Fruit fly (Drosophila melanogaster): ENCODE data around the gene PolD2.

Gene PolD2

DNA sequence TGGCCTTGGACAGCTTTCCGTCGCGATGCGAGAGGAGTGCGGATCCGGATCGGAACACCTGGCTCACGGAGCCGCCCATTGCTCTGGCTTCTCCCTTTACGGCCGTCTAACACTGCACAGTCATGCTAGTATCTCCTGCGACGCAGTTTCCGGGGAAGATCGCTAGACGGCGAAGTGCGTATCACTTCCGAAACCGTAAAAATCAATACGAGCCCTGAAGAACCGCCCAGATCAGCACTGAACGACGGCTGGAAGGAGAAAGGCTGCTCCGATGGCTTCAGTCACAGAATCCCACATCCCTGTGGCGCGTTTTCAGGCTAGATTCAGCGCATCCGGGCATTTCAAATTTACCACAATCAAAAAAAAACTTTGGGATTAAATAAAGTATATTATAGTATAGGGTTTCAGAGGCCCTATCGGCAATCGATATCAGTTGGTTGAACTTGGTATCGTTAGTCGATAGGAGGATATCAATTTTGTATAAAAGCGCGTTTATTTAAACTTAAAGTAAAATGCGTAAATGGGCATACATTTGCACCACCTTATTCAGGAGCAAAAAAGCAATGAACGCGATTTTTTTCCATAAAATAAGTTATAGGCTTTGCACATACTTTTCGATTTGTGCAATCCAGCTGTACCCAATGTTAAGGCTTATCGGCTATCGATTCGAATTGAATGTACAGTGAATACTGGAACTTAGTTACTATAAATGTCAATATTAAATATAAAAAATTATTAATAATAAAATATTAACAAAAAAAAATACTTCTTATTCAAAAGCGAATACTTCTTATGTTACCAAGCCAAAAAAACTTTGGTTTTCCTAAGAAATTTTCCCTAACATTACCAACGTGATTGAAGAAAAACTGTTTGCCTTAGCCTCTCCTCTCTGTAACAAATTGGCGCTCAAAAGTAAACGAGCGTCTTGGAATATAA is at the start of gene PolD2, which contains the start of gene CG13933:
Gene PolD2 (plus strand): TSS at position 921 of the 936 bp plus-strand sequence.
Gene CG13933 (minus strand): TSS at position 435 of the 936 bp plus-strand sequence.
- TF ChIP-seq ttk (optimal IDR thresholded peaks at IDR 0.05) (no peak), psq (optimal IDR thresholded peaks at IDR 0.05) (no peak), Sin3A (optimal IDR thresholded peaks at IDR 0.05) (no peak), insv (optimal IDR thresholded peaks at IDR 0.05) (no peak), h (optimal IDR thresholded peaks at IDR 0.05) (no peak), Myc (optimal IDR thresholded peaks at IDR 0.05) (no peak)

- no peak for TF ChIP-seq h (optimal IDR thresholded peaks at IDR 0.05)
- TF ChIP-seq psq (optimal IDR thresholded peaks at IDR 0.05) = no peak
- no peak for TF ChIP-seq ttk (optimal IDR thresholded peaks at IDR 0.05)
- TF ChIP-seq Sin3A (optimal IDR thresholded peaks at IDR 0.05) = no peak
- no peak for TF ChIP-seq insv (optimal IDR thresholded peaks at IDR 0.05)
- TF ChIP-seq Myc (optimal IDR thresholded peaks at IDR 0.05) = no peak
Observed at dm6 chr3L:1726747-1727146, 48.7 kb upstream of the PolD2 start.

- no peak for TF ChIP-seq Sin3A (optimal IDR thresholded peaks at IDR 0.05)
- no peak for TF ChIP-seq insv (optimal IDR thresholded peaks at IDR 0.05)
- no peak for TF ChIP-seq psq (optimal IDR thresholded peaks at IDR 0.05)
- TF ChIP-seq Myc (optimal IDR thresholded peaks at IDR 0.05) = no peak
- TF ChIP-seq ttk (optimal IDR thresholded peaks at IDR 0.05) = no peak
- TF ChIP-seq h (optimal IDR thresholded peaks at IDR 0.05) = no peak
Observed at dm6 chr3L:1727431-1727830, 48.0 kb upstream of the PolD2 start.

- TF ChIP-seq ttk (optimal IDR thresholded peaks at IDR 0.05) (no peak), insv (optimal IDR thresholded peaks at IDR 0.05) (no peak), psq (optimal IDR thresholded peaks at IDR 0.05) (no peak), Myc (optimal IDR thresholded peaks at IDR 0.05) (no peak), h (optimal IDR thresholded peaks at IDR 0.05) (no peak), Sin3A (optimal IDR thresholded peaks at IDR 0.05) (no peak)
Observed at dm6 chr3L:1729380-1730159, 45.9 kb upstream of the PolD2 start.

dm6 chr3L:1730160-1730595 is 45.3 kb upstream of the PolD2 start:
- TF ChIP-seq psq (optimal IDR thresholded peaks at IDR 0.05) (no peak), Sin3A (optimal IDR thresholded peaks at IDR 0.05) (no peak), h (optimal IDR thresholded peaks at IDR 0.05) (no peak), insv (optimal IDR thresholded peaks at IDR 0.05) (no peak), ttk (optimal IDR thresholded peaks at IDR 0.05) (no peak), Myc (optimal IDR thresholded peaks at IDR 0.05) (no peak)

- TF ChIP-seq psq (optimal IDR thresholded peaks at IDR 0.05) (no peak), ttk (optimal IDR thresholded peaks at IDR 0.05) (no peak), insv (optimal IDR thresholded peaks at IDR 0.05) (no peak), Sin3A (optimal IDR thresholded peaks at IDR 0.05) (no peak), h (optimal IDR thresholded peaks at IDR 0.05) (no peak), Myc (optimal IDR thresholded peaks at IDR 0.05) (no peak)
Observed at dm6 chr3L:1730873-1731272, 44.6 kb upstream of the PolD2 start, which contains the start of gene drpr. Gene drpr, minus strand, starts transcription at chr3L:1731107.

- TF ChIP-seq Sin3A (optimal IDR thresholded peaks at IDR 0.05) (no peak), Myc (optimal IDR thresholded peaks at IDR 0.05) (no peak), ttk (optimal IDR thresholded peaks at IDR 0.05) (no peak), h (optimal IDR thresholded peaks at IDR 0.05) (no peak), psq (optimal IDR thresholded peaks at IDR 0.05) (no peak), insv (optimal IDR thresholded peaks at IDR 0.05) (no peak)
Observed at dm6 chr3L:1735603-1736002, 39.8 kb upstream of the PolD2 start, which contains the start of gene Oseg4. Gene Oseg4, minus strand, starts transcription at chr3L:1735767.

- TF ChIP-seq ttk (optimal IDR thresholded peaks at IDR 0.05) (no peak), insv (optimal IDR thresholded peaks at IDR 0.05) (no peak), h (optimal IDR thresholded peaks at IDR 0.05) (no peak), Myc (optimal IDR thresholded peaks at IDR 0.05) (no peak), psq (optimal IDR thresholded peaks at IDR 0.05) (no peak), Sin3A (optimal IDR thresholded peaks at IDR 0.05) (no peak)
Observed at dm6 chr3L:1737898-1738322, 37.5 kb upstream of the PolD2 start, which contains the start of gene PIG-Wb. Gene PIG-Wb, minus strand, starts transcription at chr3L:1738106.

DNA sequence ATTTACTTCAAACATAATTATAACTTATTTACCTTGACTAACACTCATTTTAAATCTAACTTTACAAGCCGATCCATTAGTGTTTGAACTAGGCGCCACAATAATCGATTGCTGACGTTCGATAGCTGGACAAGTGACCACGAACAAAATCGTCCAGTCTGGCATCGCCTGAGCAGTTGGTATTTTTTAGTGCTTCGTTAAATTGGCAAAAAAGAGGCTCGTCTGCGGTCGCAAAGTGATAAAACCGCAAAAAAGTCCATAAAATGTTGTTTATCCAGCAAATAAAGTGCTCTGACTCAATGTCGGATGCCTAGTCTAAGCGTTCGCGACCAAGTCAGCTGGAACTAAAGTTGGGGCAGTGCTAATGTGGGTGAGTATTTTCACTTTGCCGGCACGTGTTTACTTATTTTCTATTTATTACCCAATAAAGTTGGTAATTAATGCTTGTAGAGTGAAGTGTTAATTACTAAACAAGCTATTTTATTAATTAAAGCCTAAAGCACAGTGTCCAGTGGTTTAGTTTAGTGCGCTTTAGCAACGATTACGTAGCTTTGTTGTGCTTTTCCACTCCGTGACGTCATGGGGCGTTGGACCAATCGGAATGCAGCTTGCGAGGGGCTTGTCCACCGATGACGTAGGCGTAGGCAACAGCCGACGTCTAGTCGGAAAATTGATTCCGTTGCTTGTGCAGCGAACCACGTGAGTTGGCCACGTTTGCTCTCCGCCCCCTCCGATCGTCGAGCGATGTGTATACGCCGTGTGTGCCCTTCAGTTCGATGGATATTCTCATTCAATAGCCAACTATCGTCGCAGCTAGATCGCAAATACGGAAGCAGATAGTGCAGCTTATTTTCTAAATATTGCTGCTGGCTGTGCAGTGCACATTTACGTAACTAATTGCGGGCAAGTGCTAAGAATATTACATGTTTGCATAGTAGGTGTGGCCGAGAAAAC is 36.8 kb upstream of the PolD2 start, which contains the start of gene Gk2:
Gene Gk2 (plus strand): TSS at position 33 of the 954 bp plus-strand sequence.
- TF ChIP-seq h (optimal IDR thresholded peaks at IDR 0.05) (no peak), insv (optimal IDR thresholded peaks at IDR 0.05) (no peak), Sin3A (optimal IDR thresholded peaks at IDR 0.05) (no peak), Myc (optimal IDR thresholded peaks at IDR 0.05) (no peak), psq (optimal IDR thresholded peaks at IDR 0.05) (no peak), ttk (optimal IDR thresholded peaks at IDR 0.05) (no peak)

DNA sequence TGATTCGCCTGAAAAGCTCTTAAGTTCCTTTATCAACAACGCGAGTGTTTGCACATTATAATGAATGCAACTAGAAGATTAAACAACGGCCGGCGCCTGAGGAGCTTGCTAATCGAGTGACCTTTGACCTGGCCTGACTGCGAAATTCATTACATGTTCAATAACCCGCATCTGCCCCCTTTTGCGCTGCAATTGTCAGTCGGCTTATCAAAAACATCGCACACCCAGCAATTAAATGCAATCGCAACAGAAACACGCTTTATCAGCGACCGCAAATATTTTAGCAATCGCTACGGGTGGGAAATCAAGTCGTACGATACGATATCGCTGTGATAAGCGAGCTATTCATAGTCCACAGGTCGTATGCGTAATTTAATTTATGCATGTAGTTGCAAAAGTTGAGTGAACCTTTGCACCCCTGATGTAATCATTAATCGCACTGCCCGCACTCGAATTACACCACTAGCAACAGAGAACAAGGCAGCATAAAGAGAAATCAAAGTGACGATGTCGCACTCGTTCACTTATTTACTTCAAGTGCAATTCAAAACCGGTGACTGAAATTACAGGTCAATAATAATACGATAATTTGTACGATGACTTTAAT is 35.8 kb upstream of the PolD2 start:
- TF ChIP-seq h (optimal IDR thresholded peaks at IDR 0.05) (no peak), psq (optimal IDR thresholded peaks at IDR 0.05) (no peak), Myc (optimal IDR thresholded peaks at IDR 0.05) (no peak), Sin3A (optimal IDR thresholded peaks at IDR 0.05) (no peak), ttk (optimal IDR thresholded peaks at IDR 0.05) (no peak), insv (optimal IDR thresholded peaks at IDR 0.05) (no peak)
